Fruit fly (Drosophila melanogaster): ENCODE results near the gene Vml.

Gene Vml

dm6 chrX:2323661-2324293 is 48.2 kb downstream of the Vml start:
- TF ChIP-seq foxo (GFP tag; optimal IDR thresholded peaks at IDR 0.05) (peak in 1 of 2 experiments; percentile 5), psq (GFP tag; optimal IDR thresholded peaks at IDR 0.05) (peak; percentile 20), brk (GFP tag; optimal IDR thresholded peaks at IDR 0.05) (no peak), lola (GFP tag; optimal IDR thresholded peaks at IDR 0.05) (no peak)

DNA sequence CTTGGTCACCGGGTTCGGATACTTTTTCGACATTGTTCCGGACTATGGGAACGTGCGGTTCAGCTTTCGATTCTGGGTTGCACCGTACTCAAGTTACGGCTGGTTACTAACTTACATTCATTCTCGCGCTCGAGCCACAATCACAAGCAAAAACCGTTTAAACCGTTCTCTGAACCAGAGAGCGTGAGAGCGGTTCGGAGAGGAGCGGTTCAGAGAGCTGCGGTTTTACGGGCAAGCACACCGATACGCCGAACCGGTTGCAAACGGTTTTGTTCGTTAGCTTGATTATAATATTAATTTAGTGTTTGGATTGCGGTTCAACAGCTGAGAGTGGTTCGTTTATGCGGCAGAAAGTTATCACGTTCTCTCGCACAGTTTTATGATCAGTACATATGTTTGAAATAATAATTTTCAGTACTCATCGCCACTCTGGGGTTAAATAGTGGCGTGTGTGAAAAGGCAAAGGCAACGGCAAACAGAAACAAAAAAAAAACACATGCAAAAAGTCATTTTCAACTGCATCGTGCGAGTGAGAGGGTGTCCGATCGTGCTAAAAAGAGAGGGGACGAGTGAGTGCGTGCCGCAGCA is 50.1 kb downstream of the Vml start, which contains the start of gene CG14050:
Gene CG14050, minus strand, starts transcription at position 560 of the 588 bp plus-strand sequence.
- TF ChIP-seq dmrt93B (GFP tag; optimal IDR thresholded peaks at IDR 0.05) = no peak
- no peak for TF ChIP-seq CG9705 (GFP tag; optimal IDR thresholded peaks at IDR 0.05)
- peak in 1 of 2 experiments; percentile 20 for TF ChIP-seq foxo (GFP tag; optimal IDR thresholded peaks at IDR 0.05)
- peak; percentile 26 for TF ChIP-seq fru (GFP tag; optimal IDR thresholded peaks at IDR 0.05)
- no peak for TF ChIP-seq Hr78 (GFP tag; optimal IDR thresholded peaks at IDR 0.05)

- TF ChIP-seq tai (GFP tag; optimal IDR thresholded peaks at IDR 0.05) (no peak), psq (GFP tag; optimal IDR thresholded peaks at IDR 0.05) (no peak), br (GFP tag; optimal IDR thresholded peaks at IDR 0.05) (no peak), Dif (GFP tag; optimal IDR thresholded peaks at IDR 0.05; ENCODE audit: partially characterized antibody) (no peak), OdsH (GFP tag; optimal IDR thresholded peaks at IDR 0.05) (no peak), Jra (GFP tag; optimal IDR thresholded peaks at IDR 0.05) (no peak), lola (GFP tag; optimal IDR thresholded peaks at IDR 0.05) (no peak), Vsx2 (GFP tag; optimal IDR thresholded peaks at IDR 0.05; ENCODE audit: partially characterized antibody) (no peak), foxo (GFP tag; optimal IDR thresholded peaks at IDR 0.05) (no peak), fru (GFP tag; optimal IDR thresholded peaks at IDR 0.05) (no peak), usp (GFP tag; optimal IDR thresholded peaks at IDR 0.05) (no peak), ey (GFP tag; optimal IDR thresholded peaks at IDR 0.05) (no peak), N (GFP tag; optimal IDR thresholded peaks at IDR 0.05) (no peak)
These were observed 51.2 kb downstream of the Vml start, which contains the start of gene CG2854 for dm6 chrX:2326828-2327227. TSS of gene CG2854 (plus strand) at chrX:2327128.
